Fruit fly (Drosophila melanogaster) whole organism, larva: ENCODE measurements around the gene Ada2a.

Experiments
- noc ChIP-seq: fragments of 200-800 bp; sonication (Bioruptor generic); optimal IDR thresholded peaks from 3 replicates; lab custom pipeline; 2019; ENCODE audit warnings: missing biosample characterization, mild to moderate bottlenecking, missing genetic modification characterization, moderate library complexity

The Ada2a gene

dm6 chr3R:18245044-18245596, 10.2 kb downstream of the Ada2a start:
- TF ChIP-seq noc (tag; lab: Kevin White, UChicago), result no peak

dm6 chr3R:18244171-18245043, 10.9 kb downstream of the Ada2a start:
- peak; percentile 70 for TF ChIP-seq noc (tag; lab: Kevin White, UChicago)

dm6 chr3R:18243718-18244170, 11.5 kb downstream of the Ada2a start:
- TF ChIP-seq noc (tag; lab: Kevin White, UChicago), result peak; percentile 4

dm6 chr3R:18243000-18243399, 12.3 kb downstream of the Ada2a start:
- TF ChIP-seq noc (tag; lab: Kevin White, UChicago), result no peak

- TF ChIP-seq noc (tag; lab: Kevin White, UChicago), result peak; percentile 34
Observed at dm6 chr3R:18242089-18242955, 13.0 kb downstream of the Ada2a start, which contains the start of the genes CG7156 and 14-3-3epsilon. CG7156 (minus strand) TSS chr3R:18242159. 14-3-3epsilon (plus strand) TSS chr3R:18242531.

dm6 chr3R:18235879-18236278, 19.4 kb downstream of the Ada2a start, which contains the start of gene repo:
repo (plus strand) TSS chr3R:18236192.
- TF ChIP-seq noc (tag; lab: Kevin White, UChicago), result no peak

- no peak for TF ChIP-seq noc (tag; lab: Kevin White, UChicago)
Observed at dm6 chr3R:18234699-18235257, 20.5 kb downstream of the Ada2a start.

dm6 chr3R:18232187-18232586, 23.1 kb downstream of the Ada2a start:
- TF ChIP-seq noc (tag; lab: Kevin White, UChicago), result no peak

dm6 chr3R:18230229-18230628, 25.1 kb downstream of the Ada2a start:
- no peak for TF ChIP-seq noc (tag; lab: Kevin White, UChicago)

dm6 chr3R:18228713-18229222, 26.5 kb downstream of the Ada2a start:
- TF ChIP-seq noc (tag; lab: Kevin White, UChicago), result no peak

- TF ChIP-seq noc (tag; lab: Kevin White, UChicago), result no peak
Observed at dm6 chr3R:18227385-18227784, 27.9 kb downstream of the Ada2a start.

dm6 chr3R:18226809-18227157, 28.5 kb downstream of the Ada2a start:
- no peak for TF ChIP-seq noc (tag; lab: Kevin White, UChicago)

- TF ChIP-seq noc (tag; lab: Kevin White, UChicago), result no peak
Observed at dm6 chr3R:18226043-18226808, 29.1 kb downstream of the Ada2a start, which contains the start of the genes CG7168 and Mdh2. CG7168 (minus strand) TSS chr3R:18226082. Mdh2 (plus strand) TSS chr3R:18226396.

dm6 chr3R:18223434-18223833, 31.9 kb downstream of the Ada2a start, which contains the start of the genes mTerf5 and Non3:
mTerf5 (minus strand) TSS chr3R:18223682.
Non3 (plus strand) TSS chr3R:18223722.
- TF ChIP-seq noc (tag; lab: Kevin White, UChicago), result peak; percentile 54
